Fruit fly (Drosophila melanogaster) whole organism, embryonic: ENCODE data around the gene Cpr67Fa2.

ENCODE experiments used
- CG10147 ChIP-seq: fragments of 200-800 bp; sonication (Bioruptor generic); optimal IDR thresholded peaks from 2 replicates; lab custom pipeline; 2019; ENCODE audit warnings: missing biosample characterization, mild to moderate bottlenecking, missing genetic modification characterization, moderate library complexity
- CG10321 ChIP-seq: fragments of 200-800 bp; sonication (Bioruptor generic); IDR thresholded peaks from 2 replicates; pipeline ENCODE4 v1.3.6; 2022; ENCODE audit warnings: missing biosample characterization, missing genetic modification characterization
- CG11085 ChIP-seq: fragments of 200-800 bp; sonication (Bioruptor generic); IDR thresholded peaks from 2 replicates; pipeline ENCODE4 v1.3.6; 2022; ENCODE audit warnings: missing biosample characterization, missing genetic modification characterization
- CG11398 ChIP-seq: fragments of 200-800 bp; sonication (Bioruptor generic); optimal IDR thresholded peaks from 2 replicates; lab custom pipeline; 2016; ENCODE audit warnings: missing biosample characterization, missing genetic modification characterization
- CG12104 ChIP-seq: fragments of 200-800 bp; sonication (Bioruptor generic); optimal IDR thresholded peaks from 3 replicates; lab custom pipeline; 2016; ENCODE audit warnings: missing biosample characterization, missing genetic modification characterization
- CG13424 ChIP-seq: fragments of 200-800 bp; sonication (Bioruptor generic); optimal IDR thresholded peaks from 2 replicates; lab custom pipeline; 2019; ENCODE audit warnings: missing biosample characterization, mild to moderate bottlenecking, missing genetic modification characterization, moderate library complexity
- CG15011 ChIP-seq: fragments of 200-800 bp; sonication (Bioruptor generic); optimal IDR thresholded peaks from 3 replicates; lab custom pipeline; 2018; ENCODE audit warnings: missing biosample characterization, mild to moderate bottlenecking, missing genetic modification characterization
- CG15269 ChIP-seq: fragments of 200-800 bp; sonication (Bioruptor generic); optimal IDR thresholded peaks from 2 replicates; lab custom pipeline; 2018; ENCODE audit warnings: missing biosample characterization, mild to moderate bottlenecking, missing genetic modification characterization, moderate library complexity
- CG15479 ChIP-seq: fragments of 200-800 bp; sonication (Bioruptor generic); optimal IDR thresholded peaks from 3 replicates; lab custom pipeline; 2019; ENCODE audit warnings: missing biosample characterization, mild to moderate bottlenecking, missing genetic modification characterization, moderate library complexity
- CG17361 ChIP-seq: fragments of 200-800 bp; sonication (Bioruptor generic); IDR thresholded peaks from 3 replicates; pipeline ENCODE4 v1.3.6; 2022; ENCODE audit warnings: missing biosample characterization, missing genetic modification characterization
- CG2116 ChIP-seq: fragments of 200-800 bp; sonication (Bioruptor generic); optimal IDR thresholded peaks from 3 replicates; lab custom pipeline; 2018; ENCODE audit warnings: missing biosample characterization, mild to moderate bottlenecking, missing genetic modification characterization
- CG32767 ChIP-seq: fragments of 200-800 bp; sonication (Bioruptor generic); IDR thresholded peaks from 2 replicates; pipeline ENCODE4 v1.3.6; 2022; ENCODE audit warnings: missing biosample characterization, missing genetic modification characterization
- CG6791 ChIP-seq: fragments of 200-800 bp; sonication (Bioruptor generic); IDR thresholded peaks from 3 replicates; pipeline ENCODE4 v1.3.6; 2022; ENCODE audit warnings: missing biosample characterization, missing genetic modification characterization; ENCODE audit not compliant: partially characterized antibody
- CG7271 ChIP-seq: fragments of 200-800 bp; sonication (Bioruptor generic); optimal IDR thresholded peaks from 2 replicates; lab custom pipeline; 2018; ENCODE audit warnings: missing biosample characterization, mild to moderate bottlenecking, missing genetic modification characterization, moderate library complexity
- CG7786 ChIP-seq: fragments of 200-800 bp; sonication (Bioruptor generic); optimal IDR thresholded peaks from 2 replicates; lab custom pipeline; 2016; ENCODE audit warnings: missing biosample characterization, missing genetic modification characterization
- CG7963 ChIP-seq: fragments of 200-800 bp; sonication (Bioruptor generic); IDR thresholded peaks from 3 replicates; pipeline ENCODE4 v1.3.6; 2022; ENCODE audit warnings: missing biosample characterization, missing genetic modification characterization; ENCODE audit not compliant: partially characterized antibody
- CG8944 ChIP-seq: fragments of 200-800 bp; sonication (Bioruptor generic); optimal IDR thresholded peaks from 3 replicates; lab custom pipeline; 2016; ENCODE audit warnings: missing biosample characterization, missing genetic modification characterization
- CG9932 ChIP-seq: fragments of 200-800 bp; sonication (Bioruptor generic); IDR thresholded peaks from 2 replicates; pipeline ENCODE4 v1.3.6; 2022; ENCODE audit warnings: missing biosample characterization, missing genetic modification characterization
- CoRest ChIP-seq: fragments of 200-800 bp; sonication (Bioruptor generic); optimal IDR thresholded peaks from 3 replicates; lab custom pipeline; 2018; ENCODE audit warnings: missing biosample characterization, mild to moderate bottlenecking, missing genetic modification characterization, moderate library complexity
- Deaf1 ChIP-seq: fragments of 200-800 bp; optimal IDR thresholded peaks from 3 replicates; lab custom pipeline; 2019; ENCODE audit warnings: missing biosample characterization, mild to moderate bottlenecking, missing genetic modification characterization, moderate library complexity
- Dfd ChIP-seq, 2 experiments: fragments of >200 bp; optimal IDR thresholded peaks; 2 replicates each; lab custom pipeline; 2017; ENCODE audit warnings: missing biosample characterization in 2 of 2, missing genetic modification characterization in 2 of 2
- Doc2 ChIP-seq: fragments of 200-800 bp; sonication (Bioruptor generic); IDR thresholded peaks from 2 replicates; pipeline ENCODE4 v1.3.6; 2022; ENCODE audit warnings: missing biosample characterization, missing genetic modification characterization
- Dref ChIP-seq: fragments of 200-800 bp; sonication (Bioruptor generic); IDR thresholded peaks from 2 replicates; pipeline ENCODE4 v1.3.6; 2022; ENCODE audit warnings: missing biosample characterization, missing genetic modification characterization
- Drgx ChIP-seq: fragments of 200-800 bp; sonication (Bioruptor generic); IDR thresholded peaks from 2 replicates; pipeline ENCODE4 v1.3.6; 2022; ENCODE audit warnings: missing biosample characterization, missing genetic modification characterization
- Elba2 ChIP-seq: fragments of 200-800 bp; sonication (Bioruptor generic); optimal IDR thresholded peaks from 3 replicates; lab custom pipeline; 2016; ENCODE audit warnings: missing biosample characterization, missing genetic modification characterization
- H15 ChIP-seq: fragments of 200-800 bp; sonication (Bioruptor generic); IDR thresholded peaks from 3 replicates; pipeline ENCODE4 v1.3.6; 2022; ENCODE audit warnings: missing biosample characterization, missing genetic modification characterization
- Hey ChIP-seq: fragments of 200-800 bp; sonication (Bioruptor generic); optimal IDR thresholded peaks from 3 replicates; lab custom pipeline; 2018; ENCODE audit warnings: missing biosample characterization, mild to moderate bottlenecking, missing genetic modification characterization
- MTF-1 ChIP-seq: fragments of 200-800 bp; sonication (Bioruptor generic); optimal IDR thresholded peaks from 2 replicates; lab custom pipeline; 2018; ENCODE audit warnings: missing biosample characterization, mild to moderate bottlenecking, missing genetic modification characterization, borderline replicate concordance
- br ChIP-seq: fragments of >200 bp; optimal IDR thresholded peaks from 2 replicates; lab custom pipeline; 2017
- btn ChIP-seq: fragments of 200-800 bp; sonication (Bioruptor generic); optimal IDR thresholded peaks from 2 replicates; lab custom pipeline; 2016; ENCODE audit warnings: missing biosample characterization, missing genetic modification characterization
- cg ChIP-seq: fragments of 200-800 bp; sonication (Bioruptor generic); optimal IDR thresholded peaks from 3 replicates; lab custom pipeline; 2019; ENCODE audit warnings: missing biosample characterization, mild to moderate bottlenecking, missing genetic modification characterization, moderate library complexity
- chm ChIP-seq: fragments of 200-800 bp; sonication (Bioruptor generic); IDR thresholded peaks from 2 replicates; pipeline ENCODE4 v1.3.6; 2022; ENCODE audit warnings: missing biosample characterization, missing genetic modification characterization
- croc ChIP-seq: fragments of 200-800 bp; sonication (Bioruptor generic); conservative IDR thresholded peaks from 3 replicates; pipeline ENCODE4 v1.3.6; 2022; ENCODE audit warnings: missing biosample characterization, missing genetic modification characterization
- dmrt99B ChIP-seq: fragments of 200-800 bp; sonication (Bioruptor generic); optimal IDR thresholded peaks from 2 replicates; lab custom pipeline; 2018; ENCODE audit warnings: missing biosample characterization, mild to moderate bottlenecking, missing genetic modification characterization, moderate library complexity
- ewg ChIP-seq: fragments of 200-800 bp; sonication (Bioruptor generic); optimal IDR thresholded peaks from 3 replicates; lab custom pipeline; 2017; ENCODE audit warnings: mild to moderate bottlenecking, missing biosample characterization, missing genetic modification reagents, missing genetic modification characterization
- gem ChIP-seq: fragments of 200-800 bp; sonication (Bioruptor generic); optimal IDR thresholded peaks from 2 replicates; lab custom pipeline; 2019; ENCODE audit warnings: missing biosample characterization, mild to moderate bottlenecking, missing genetic modification characterization, moderate library complexity
- gfzf ChIP-seq: fragments of 200-800 bp; sonication (Bioruptor generic); optimal IDR thresholded peaks from 2 replicates; lab custom pipeline; 2016; ENCODE audit warnings: missing biosample characterization, mild to moderate bottlenecking, missing genetic modification characterization, moderate library complexity
- grau ChIP-seq: fragments of 200-800 bp; optimal IDR thresholded peaks from 3 replicates; lab custom pipeline; 2019; ENCODE audit warnings: missing biosample characterization, mild to moderate bottlenecking, missing genetic modification characterization, moderate library complexity
- jigr1 ChIP-seq: fragments of 200-800 bp; sonication (Bioruptor generic); IDR thresholded peaks from 3 replicates; pipeline ENCODE4 v1.3.6; 2022; ENCODE audit warnings: missing biosample characterization, missing genetic modification characterization
- lbe ChIP-seq: fragments of 200-800 bp; sonication (Bioruptor generic); optimal IDR thresholded peaks from 2 replicates; lab custom pipeline; 2016; ENCODE audit warnings: missing biosample characterization, mild to moderate bottlenecking, missing genetic modification characterization
- lmd ChIP-seq: fragments of 200-800 bp; sonication (Bioruptor generic); IDR thresholded peaks from 2 replicates; pipeline ENCODE4 v1.3.6; 2022; ENCODE audit warnings: missing biosample characterization, missing genetic modification characterization
- lov ChIP-seq, 2 experiments: fragments of 200-800 bp in 1 of 2; fragments of >200 bp in 1 of 2; sonication (Bioruptor generic) in 1 of 2; IDR thresholded peaks in 1 of 2; optimal IDR thresholded peaks in 1 of 2; 2 replicates in 1 of 2; 3 replicates in 1 of 2; pipeline versions ENCODE4 v1.3.6 to Lab custom; 2017 to 2022; ENCODE audit warnings: missing biosample characterization in 1 of 2, missing genetic modification characterization in 1 of 2
- otp ChIP-seq: fragments of 200-800 bp; sonication (Bioruptor generic); IDR thresholded peaks from 3 replicates; pipeline ENCODE4, ENCODE4 v1.3.6; 2022; ENCODE audit warnings: missing biosample characterization, missing genetic modification characterization
- pan ChIP-seq, 4 experiments: fragments of >200 bp in 3 of 4; fragments of 200-800 bp in 1 of 4; sonication (Bioruptor generic) in 1 of 4; optimal IDR thresholded peaks in 3 of 4; IDR thresholded peaks in 1 of 4; 2 replicates each; pipeline versions ENCODE4 v1.3.6 to Lab custom; 2017 to 2022; ENCODE audit warnings: missing biosample characterization in 2 of 4, missing genetic modification characterization in 2 of 4, mixed read lengths in 1 of 4
- run ChIP-seq: fragments of 200-800 bp; sonication (Bioruptor generic); optimal IDR thresholded peaks from 3 replicates; lab custom pipeline; 2018; ENCODE audit warnings: missing biosample characterization, mild to moderate bottlenecking, missing genetic modification characterization
- shn ChIP-seq: fragments of 200-800 bp; sonication (Bioruptor generic); optimal IDR thresholded peaks from 3 replicates; lab custom pipeline; 2016; ENCODE audit warnings: missing biosample characterization, missing genetic modification characterization
- so ChIP-seq: fragments of 200-800 bp; sonication (Bioruptor generic); IDR thresholded peaks from 3 replicates; pipeline ENCODE4 v1.3.6; 2022; ENCODE audit warnings: missing biosample characterization, missing genetic modification characterization
- tgo ChIP-seq: fragments of 200-800 bp; sonication (Bioruptor generic); IDR thresholded peaks from 3 replicates; pipeline ENCODE4 v1.3.6; 2022; ENCODE audit warnings: missing biosample characterization, missing genetic modification characterization
- tll ChIP-seq, 2 experiments: fragments of 200-800 bp in 1 of 2; fragments of >200 bp in 1 of 2; sonication (Bioruptor generic) in 1 of 2; optimal IDR thresholded peaks; 2 replicates each; lab custom pipeline; 2017 to 2019; ENCODE audit warnings: missing biosample characterization in 2 of 2, missing genetic modification characterization in 2 of 2, mild to moderate bottlenecking in 1 of 2, moderate library complexity in 1 of 2

Gene Cpr67Fa2

DNA sequence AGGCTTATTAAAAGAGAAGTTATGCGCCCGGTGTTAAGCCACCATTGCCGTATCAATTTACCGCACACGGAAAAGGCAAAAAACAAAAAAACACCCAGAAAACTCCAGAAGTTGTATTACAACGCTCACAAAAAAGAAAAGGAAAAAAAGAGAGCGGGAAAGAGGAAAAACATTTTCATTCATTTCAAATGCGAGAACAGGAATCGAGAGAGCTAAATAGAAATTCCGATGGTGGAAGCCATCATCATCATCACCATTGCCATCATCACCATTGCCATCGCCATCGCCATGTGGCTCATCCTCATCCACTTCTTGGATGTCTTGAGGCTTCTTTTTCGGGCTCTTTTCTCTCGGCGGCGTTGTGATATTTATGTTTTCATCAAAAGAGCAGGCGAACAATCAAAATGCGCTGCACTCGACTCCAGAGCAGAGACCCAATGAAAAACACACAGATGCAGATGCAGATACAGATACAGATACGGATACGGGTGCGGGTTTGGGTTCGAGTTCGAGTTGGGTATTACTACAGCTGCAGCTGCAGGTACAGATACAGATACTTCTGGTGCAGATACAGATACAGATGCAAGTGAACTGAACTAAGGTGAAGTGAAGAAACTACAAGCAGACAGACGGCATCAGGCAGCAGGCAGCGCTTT, 40.3 kb upstream of the Cpr67Fa2 start (continued):
- peak in 1 of 2 experiments; percentile 46 for TF ChIP-seq tll (GFP tag; optimal IDR thresholded peaks at IDR 0.05; lab: Kevin White, UChicago)
- no peak for TF ChIP-seq CG8944
- TF ChIP-seq tgo: no peak
- TF ChIP-seq br: no peak
- TF ChIP-seq CG17361: no peak
- peak; percentile 43; the same call in 1 of the 2 replicates for TF ChIP-seq chm (GFP tag; lab: Robert Waterston, UW)
- TF ChIP-seq CG15479 (GFP tag; lab: Kevin White, UChicago): peak; percentile 75
- TF ChIP-seq Drgx (GFP tag; lab: Robert Waterston, UW): 0 out of 2 replicates have a peak, but pooled peaks have one; percentile 6
- no peak for TF ChIP-seq jigr1 (GFP tag; lab: Robert Waterston, UW)
- no peak for TF ChIP-seq CG10321
- no peak for TF ChIP-seq CG7786 (GFP tag; lab: Kevin White, UChicago)
- TF ChIP-seq CG32767: peak; percentile 34; the same call in 1 of the 2 replicates
- no peak for TF ChIP-seq btn
- no peak for TF ChIP-seq CG6791 (GFP tag; lab: Robert Waterston, UW)
- no peak for TF ChIP-seq croc (GFP tag; lab: Robert Waterston, UW)
- TF ChIP-seq CG10147 (GFP tag; lab: Kevin White, UChicago): no peak
- no peak for TF ChIP-seq Dfd (GFP tag; optimal IDR thresholded peaks at IDR 0.05; lab: Kevin White, UChicago)
- no peak for TF ChIP-seq dmrt99B
- no peak for TF ChIP-seq CG15269 (tag; lab: Kevin White, UChicago)

- TF ChIP-seq CoRest (tag; lab: Kevin White, UChicago) (peak; percentile 50), CG7271 (tag; lab: Kevin White, UChicago) (no peak), CG11085 (GFP tag; lab: Robert Waterston, UW) (no peak), Dref (GFP tag; lab: Robert Waterston, UW) (no peak), CG7963 (no peak), CG11398 (GFP tag; lab: Kevin White, UChicago) (no peak), CG12104 (GFP tag; lab: Kevin White, UChicago) (no peak), cg (no peak), H15 (GFP tag; lab: Robert Waterston, UW) (no peak), lbe (no peak), lov (optimal IDR thresholded peaks at IDR 0.05; lab: Kevin White, UChicago) (no peak), lov (GFP tag; IDR thresholded peaks at IDR 0.05; lab: Robert Waterston, UW) (no peak), CG13424 (peak; percentile 17), CG9932 (GFP tag; lab: Robert Waterston, UW) (no peak), MTF-1 (GFP tag; lab: Kevin White, UChicago) (no peak), Hey (tag; lab: Kevin White, UChicago) (no peak), pan (optimal IDR thresholded peaks at IDR 0.05; lab: Kevin White, UChicago) (no peak), pan (GFP tag; optimal IDR thresholded peaks at IDR 0.05 in 1 of 2, IDR thresholded peaks at IDR 0.05 in 1 of 2) (no peak), run (no peak), gem (tag; lab: Kevin White, UChicago) (peak; percentile 76), ewg (peak; percentile 7), otp (no peak), lmd (no peak), CG2116 (GFP tag; lab: Kevin White, UChicago) (no peak), Deaf1 (no peak), so (GFP tag; lab: Robert Waterston, UW) (no peak), grau (tag; lab: Kevin White, UChicago) (peak; percentile 34), gfzf (GFP tag; lab: Kevin White, UChicago) (no peak), Elba2 (GFP tag; lab: Kevin White, UChicago) (no peak), CG15011 (no peak), Doc2 (no peak), shn (GFP tag; lab: Kevin White, UChicago) (no peak)
Measured at dm6 chr3L:10851853-10852346, 39.6 kb upstream of the Cpr67Fa2 start.
